Worm (Caenorhabditis elegans) whole organism, late embryonic: Measurements from ENCODE around the gene C15H11.10.
A peak's percentile ranks its signal among the peaks of the same experiment; 100 is the strongest.

Experiments used
- C08G9.2 ChIP-seq: sonication (generic microtip); optimal IDR thresholded peaks from 2 replicates; lab custom pipeline; 2016; ENCODE audit warnings: mild to moderate bottlenecking, missing genetic modification characterization, moderate library complexity, missing compliant biosample characterization
- T23F11.4 ChIP-seq: fragments of 200-800 bp; sonication (Bioruptor generic); optimal IDR thresholded peaks from 2 replicates; lab custom pipeline; 2018; ENCODE audit warnings: mild to moderate bottlenecking, missing genetic modification characterization, missing compliant biosample characterization
- ahr-1 ChIP-seq: sonication (generic microtip); optimal IDR thresholded peaks from 2 replicates; lab custom pipeline; 2016; ENCODE audit warnings: missing genetic modification characterization, missing compliant biosample characterization
- ama-1 ChIP-seq: fragments of 150-350 bp; optimal IDR thresholded peaks from 2 replicates; lab custom pipeline; 2014
- ceh-18 ChIP-seq: sonication (generic microtip); optimal IDR thresholded peaks from 2 replicates; lab custom pipeline; 2016; ENCODE audit warnings: missing genetic modification characterization, missing compliant biosample characterization
- ceh-19 ChIP-seq: fragments of 200-800 bp; sonication (Bioruptor generic); optimal IDR thresholded peaks from 2 replicates; lab custom pipeline; 2018; ENCODE audit warnings: mild to moderate bottlenecking, missing genetic modification characterization, missing compliant biosample characterization
- ceh-2 ChIP-seq: sonication (generic microtip); optimal IDR thresholded peaks from 2 replicates; lab custom pipeline; 2016; ENCODE audit warnings: missing genotype, missing genetic modification characterization, missing compliant biosample characterization
- ceh-24 ChIP-seq: sonication (generic microtip); optimal IDR thresholded peaks from 2 replicates; lab custom pipeline; 2016; ENCODE audit warnings: mild to moderate bottlenecking, missing genetic modification characterization, missing compliant biosample characterization
- ceh-30 ChIP-seq: fragments of 150-350 bp; optimal IDR thresholded peaks from 2 replicates; lab custom pipeline; 2014; ENCODE audit warnings: missing biosample characterization, missing genetic modification characterization
- ceh-31 ChIP-seq: sonication (generic microtip); optimal IDR thresholded peaks from 2 replicates; lab custom pipeline; 2016; ENCODE audit warnings: missing genetic modification characterization, missing compliant biosample characterization
- ceh-45 ChIP-seq: fragments of 200-800 bp; sonication (Bioruptor generic); IDR thresholded peaks from 2 replicates; pipeline ENCODE4 v1.3.6; 2022; ENCODE audit warnings: missing genetic modification reagents, missing genetic modification characterization, missing compliant biosample characterization
- ceh-9 ChIP-seq: sonication (generic microtip); optimal IDR thresholded peaks from 2 replicates; lab custom pipeline; 2016; ENCODE audit warnings: mild to moderate bottlenecking, missing genetic modification characterization, inconsistent platforms, missing compliant biosample characterization
- dmd-4 ChIP-seq: sonication (generic microtip); optimal IDR thresholded peaks from 2 replicates; lab custom pipeline; 2016; ENCODE audit warnings: borderline replicate concordance, missing genetic modification characterization, missing compliant biosample characterization
- dve-1 ChIP-seq: sonication (generic microtip); optimal IDR thresholded peaks from 2 replicates; lab custom pipeline; 2017; ENCODE audit warnings: antibody characterized with exemption, mild to moderate bottlenecking, missing genetic modification characterization, missing compliant biosample characterization
- elt-4 ChIP-seq: sonication (generic microtip); optimal IDR thresholded peaks from 2 replicates; lab custom pipeline; 2016; ENCODE audit warnings: missing genetic modification characterization, missing compliant biosample characterization
- ets-4 ChIP-seq: sonication (generic microtip); optimal IDR thresholded peaks from 2 replicates; lab custom pipeline; 2016; ENCODE audit warnings: missing genetic modification characterization, missing compliant biosample characterization
- fkh-10 ChIP-seq: fragments of 150-350 bp; optimal IDR thresholded peaks from 2 replicates; lab custom pipeline; 2014; ENCODE audit warnings: missing biosample characterization, missing genetic modification reagents, missing genetic modification characterization
- hlh-13 ChIP-seq: fragments of 200-800 bp; sonication (Bioruptor generic); optimal IDR thresholded peaks from 2 replicates; lab custom pipeline; 2018; ENCODE audit warnings: mild to moderate bottlenecking, missing genetic modification characterization, missing compliant biosample characterization
- hlh-6 ChIP-seq: sonication (generic microtip); optimal IDR thresholded peaks from 2 replicates; lab custom pipeline; 2016; ENCODE audit warnings: missing genotype, missing genetic modification characterization, missing compliant biosample characterization
- lim-6 ChIP-seq: sonication (generic microtip); optimal IDR thresholded peaks from 2 replicates; lab custom pipeline; 2016; ENCODE audit warnings: missing genetic modification characterization, missing compliant biosample characterization
- lin-11 ChIP-seq: fragments of 200-800 bp; sonication (Bioruptor generic); optimal IDR thresholded peaks from 2 replicates; lab custom pipeline; 2018; ENCODE audit warnings: mild to moderate bottlenecking, missing genetic modification characterization, missing compliant biosample characterization
- madf-2 ChIP-seq: sonication (generic microtip); optimal IDR thresholded peaks from 2 replicates; lab custom pipeline; 2017; ENCODE audit warnings: missing genetic modification characterization, missing compliant biosample characterization
- mec-3 ChIP-seq: sonication (generic microtip); optimal IDR thresholded peaks from 2 replicates; lab custom pipeline; 2016; ENCODE audit warnings: borderline replicate concordance, missing genetic modification characterization, missing compliant biosample characterization
- nfya-1 ChIP-seq: sonication (generic microtip); optimal IDR thresholded peaks from 2 replicates; lab custom pipeline; 2017; ENCODE audit warnings: missing genetic modification characterization, mild to moderate bottlenecking, missing compliant biosample characterization, antibody characterized with exemption, moderate library complexity
- nhr-11 ChIP-seq: fragments of 150-350 bp; optimal IDR thresholded peaks from 2 replicates; lab custom pipeline; 2014; ENCODE audit warnings: missing biosample characterization, missing genetic modification characterization
- npax-4 ChIP-seq: sonication (generic microtip); optimal IDR thresholded peaks from 2 replicates; lab custom pipeline; 2016; ENCODE audit warnings: missing genetic modification characterization, missing compliant biosample characterization
- pax-1 ChIP-seq: fragments of 150-350 bp; optimal IDR thresholded peaks from 2 replicates; lab custom pipeline; 2014; ENCODE audit warnings: missing biosample characterization, missing genetic modification characterization
- pha-4 ChIP-seq: fragments of 150-350 bp; optimal IDR thresholded peaks from 2 replicates; lab custom pipeline; 2018; ENCODE audit warnings: missing biosample characterization, missing genetic modification reagents, missing genetic modification characterization
- ref-2 ChIP-seq: sonication (generic microtip); optimal IDR thresholded peaks from 2 replicates; lab custom pipeline; 2016; ENCODE audit warnings: missing genetic modification characterization, missing compliant biosample characterization
- sdc-2 ChIP-seq: sonication (generic microtip); optimal IDR thresholded peaks from 2 replicates; lab custom pipeline; 2016; ENCODE audit warnings: missing genotype, missing genetic modification characterization, missing compliant biosample characterization
- sox-2 ChIP-seq: fragments of 200-800 bp; sonication (Bioruptor generic); IDR thresholded peaks from 2 replicates; pipeline ENCODE4 v1.3.6; 2022; ENCODE audit warnings: missing genetic modification reagents, missing genetic modification characterization, missing compliant biosample characterization
- tbx-2 ChIP-seq: sonication (generic microtip); optimal IDR thresholded peaks from 2 replicates; lab custom pipeline; 2016; ENCODE audit warnings: missing genetic modification characterization, missing compliant biosample characterization
- ttx-3 ChIP-seq: sonication (generic microtip); optimal IDR thresholded peaks from 2 replicates; lab custom pipeline; 2016; ENCODE audit warnings: missing genetic modification reagents, missing genetic modification characterization, missing compliant biosample characterization
- unc-42 ChIP-seq: sonication (generic microtip); optimal IDR thresholded peaks from 2 replicates; lab custom pipeline; 2016; ENCODE audit warnings: missing genotype, missing genetic modification characterization, missing compliant biosample characterization
- zip-5 ChIP-seq: sonication (generic microtip); optimal IDR thresholded peaks from 2 replicates; lab custom pipeline; 2016; ENCODE audit warnings: missing genetic modification characterization, missing compliant biosample characterization
- ztf-16 ChIP-seq: sonication (generic microtip); optimal IDR thresholded peaks from 2 replicates; lab custom pipeline; 2017; ENCODE audit warnings: missing genetic modification characterization, missing compliant biosample characterization

The C15H11.10 gene

ce11 chrV:14361973-14362372, 30.0 kb upstream of the C15H11.10 start:
- TF ChIP-seq dmd-4 (tag; lab: Kevin White, UChicago) (no peak), mec-3 (tag; lab: Kevin White, UChicago) (no peak)

ce11 chrV:14364586-14365248, 27.2 kb upstream of the C15H11.10 start:
- TF ChIP-seq nfya-1 (tag; lab: Kevin White, UChicago) = peak; percentile 13
- no peak for TF ChIP-seq sox-2

DNA sequence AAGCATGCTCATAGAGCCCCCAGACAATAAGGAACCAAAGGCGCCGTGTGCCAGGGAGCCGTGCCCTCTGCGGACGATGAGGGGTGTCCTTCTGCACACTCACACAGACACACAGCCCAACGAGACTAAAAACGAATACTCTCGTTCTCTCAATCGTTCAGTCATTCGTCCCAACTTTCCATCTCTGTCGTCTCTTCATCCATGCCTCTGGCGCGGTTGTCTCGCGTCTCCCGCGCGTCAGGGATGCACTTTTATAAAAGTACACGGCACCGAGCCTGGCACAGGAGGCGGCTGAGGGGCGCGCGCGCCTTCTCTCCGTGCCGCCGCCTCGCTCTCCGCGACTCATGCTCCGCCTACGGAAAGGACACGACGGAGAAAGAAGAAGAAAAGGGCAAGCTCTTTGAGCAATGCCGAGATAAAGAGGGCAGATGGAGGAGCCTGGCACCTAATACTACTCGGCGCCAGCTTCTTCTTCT, 25.4 kb upstream of the C15H11.10 start:
- peak; percentile 55 for TF ChIP-seq mec-3 (tag; lab: Kevin White, UChicago)
- peak; percentile 42 for TF ChIP-seq C08G9.2
- TF ChIP-seq dmd-4 (tag; lab: Kevin White, UChicago) = peak; percentile 1
- peak; percentile 2 for TF ChIP-seq sdc-2
- peak; percentile 15 for TF ChIP-seq ref-2 (tag; lab: Kevin White, UChicago)
- no peak for TF ChIP-seq ceh-24 (tag; lab: Kevin White, UChicago)

DNA sequence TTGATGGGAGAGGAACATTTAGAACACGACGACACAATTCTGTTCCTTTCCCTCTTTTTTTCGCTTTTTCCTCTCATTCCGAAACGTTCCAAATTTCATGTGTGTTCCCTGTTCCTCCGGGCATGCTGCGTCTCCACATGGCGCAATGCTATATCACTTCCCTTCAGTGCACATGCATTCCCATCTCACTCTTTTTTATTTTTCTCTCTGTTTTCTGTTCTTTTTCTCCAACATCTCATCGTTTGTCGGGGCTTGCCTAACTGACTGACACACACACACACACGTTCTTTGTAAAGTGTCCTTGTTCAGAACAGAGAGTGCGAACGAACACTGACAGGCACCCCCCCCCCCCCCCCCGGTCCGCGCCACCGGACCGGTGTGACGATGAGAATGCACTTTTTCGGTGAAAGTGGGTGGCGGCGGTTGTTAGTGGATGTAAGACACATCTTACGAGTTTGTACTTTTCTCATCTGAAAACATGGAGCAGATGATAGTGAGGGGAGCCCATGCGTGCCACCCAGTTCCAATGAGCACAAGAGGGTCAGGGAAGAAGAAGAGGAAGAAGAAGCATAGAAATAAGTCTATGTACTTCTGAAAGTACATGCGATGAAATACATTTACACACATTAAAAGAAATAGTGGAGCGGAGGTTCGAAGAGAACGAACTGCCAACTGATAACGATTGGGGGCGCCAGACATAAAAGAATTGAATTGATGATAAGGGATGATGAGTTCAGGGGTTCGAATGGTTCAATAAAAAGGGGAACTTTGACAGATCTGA, 23.5 kb upstream of the C15H11.10 start:
- TF ChIP-seq ama-1 = no peak
- TF ChIP-seq dmd-4 (tag; lab: Kevin White, UChicago) = no peak
- no peak for TF ChIP-seq sdc-2
- no peak for TF ChIP-seq tbx-2 (tag; lab: Kevin White, UChicago)
- no peak for TF ChIP-seq fkh-10 (GFP tag; lab: Kevin White, UChicago)
- no peak for TF ChIP-seq ahr-1 (tag; lab: Kevin White, UChicago)
- no peak for TF ChIP-seq ceh-19 (GFP tag; lab: Kevin White, UChicago)
- TF ChIP-seq madf-2 (tag; lab: Kevin White, UChicago) = no peak
- no peak for TF ChIP-seq hlh-6 (tag; lab: Kevin White, UChicago)
- no peak for TF ChIP-seq pha-4 (tag; lab: Kevin White, UChicago)

ce11 chrV:14369412-14369811, 22.5 kb upstream of the C15H11.10 start:
- TF ChIP-seq hlh-13 (no peak), ref-2 (tag; lab: Kevin White, UChicago) (no peak), ceh-9 (no peak), ttx-3 (tag; lab: Kevin White, UChicago) (no peak), lin-11 (no peak), nhr-11 (tag; lab: Kevin White, UChicago) (no peak), dve-1 (tag; lab: Kevin White, UChicago) (no peak), ceh-45 (no peak), zip-5 (tag; lab: Kevin White, UChicago) (no peak), elt-4 (tag; lab: Kevin White, UChicago) (no peak)

DNA sequence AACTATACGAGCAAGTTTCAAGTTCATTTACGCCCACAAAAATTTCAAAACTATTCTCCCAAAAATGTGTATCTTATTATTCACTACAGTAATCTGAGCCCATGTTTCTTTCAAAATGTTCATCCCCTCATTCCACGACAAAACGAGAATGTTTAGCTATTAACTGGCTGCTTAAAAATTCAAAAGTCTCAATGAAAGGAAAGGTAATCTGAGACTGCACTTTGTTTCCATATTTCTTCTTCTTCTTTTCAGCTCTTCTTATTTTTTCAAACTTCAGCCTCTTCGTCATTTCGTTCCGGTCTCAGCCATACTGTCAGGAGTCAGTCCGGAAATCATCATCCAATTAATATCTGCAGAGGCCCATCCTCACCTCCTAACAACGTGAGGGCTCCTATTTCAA, 19.2 kb upstream of the C15H11.10 start, which contains the start of gene unc-39:
Gene unc-39 (plus strand): TSS at position 301 of the 400 bp plus-strand sequence.
- TF ChIP-seq ref-2 (tag; lab: Kevin White, UChicago) (no peak), ceh-31 (tag; lab: Kevin White, UChicago) (no peak), hlh-6 (tag; lab: Kevin White, UChicago) (no peak), ahr-1 (tag; lab: Kevin White, UChicago) (no peak), ceh-2 (tag; lab: Kevin White, UChicago) (no peak), ceh-24 (tag; lab: Kevin White, UChicago) (no peak), T23F11.4 (GFP tag; lab: Kevin White, UChicago) (no peak), dmd-4 (tag; lab: Kevin White, UChicago) (no peak), unc-42 (tag; lab: Kevin White, UChicago) (no peak), lim-6 (tag; lab: Kevin White, UChicago) (no peak), ztf-16 (tag; lab: Kevin White, UChicago) (no peak), elt-4 (tag; lab: Kevin White, UChicago) (no peak), pax-1 (tag; lab: Kevin White, UChicago) (no peak), ceh-18 (no peak), ets-4 (tag; lab: Kevin White, UChicago) (no peak), ceh-30 (tag; lab: Kevin White, UChicago) (no peak), npax-4 (tag; lab: Kevin White, UChicago) (no peak), ama-1 (no peak)
